Worm (Caenorhabditis elegans): ENCODE results near the gene ttn-1.

ce11 chrV:6232886-6233285 is 30.5 kb upstream of the ttn-1 start:
- no peak for TF ChIP-seq ztf-11 (tag; optimal IDR thresholded peaks at IDR 0.05)
- TF ChIP-seq sma-9 (GFP tag; optimal IDR thresholded peaks at IDR 0.05): no peak
- no peak for TF ChIP-seq sma-9 (tag; optimal IDR thresholded peaks at IDR 0.05)
- no peak for TF ChIP-seq alr-1 (tag; optimal IDR thresholded peaks at IDR 0.05)

Data from whole organism, L2 larva.